Worm (Caenorhabditis elegans) whole organism, L4/young adult: ENCODE data around the gene T05A7.12.

Experiments used
- W03F9.2 ChIP-seq: fragments of 150-350 bp; optimal IDR thresholded peaks from 2 replicates; lab custom pipeline; 2014; ENCODE audit warnings: missing biosample characterization, missing genetic modification characterization
- dao-5 ChIP-seq: sonication (generic microtip); optimal IDR thresholded peaks from 2 replicates; lab custom pipeline; 2016; ENCODE audit warnings: missing genotype, missing genetic modification characterization, moderate library complexity, missing compliant biosample characterization
- him-1 ChIP-seq: sonication (generic microtip); optimal IDR thresholded peaks from 2 replicates; lab custom pipeline; 2016; ENCODE audit warnings: missing genotype, missing genetic modification reagents, missing genetic modification characterization, missing compliant biosample characterization

DNA sequence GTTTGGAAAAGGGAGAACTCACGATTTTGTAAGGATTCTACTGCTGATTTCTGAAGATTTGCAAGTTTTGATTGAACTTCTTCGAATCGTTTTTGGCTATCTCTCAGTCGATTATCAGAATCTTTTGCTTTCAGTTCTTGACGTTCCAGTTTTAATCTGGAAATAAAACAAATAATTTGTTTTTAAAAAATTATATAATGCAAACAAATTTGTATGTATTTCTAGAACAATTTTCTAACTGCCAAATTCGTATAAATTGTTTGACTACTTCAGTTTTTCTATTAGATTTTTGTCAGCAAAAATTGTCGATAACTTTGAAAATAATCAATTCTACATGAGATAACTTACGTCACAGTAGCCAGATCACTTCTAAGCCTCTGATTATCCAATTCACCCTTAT lies 31.6 kb downstream of the T05A7.12 start:
- no peak for TF ChIP-seq him-1 (tag; lab: Kevin White, UChicago)
- no peak for TF ChIP-seq dao-5
- no peak for TF ChIP-seq W03F9.2 (tag; lab: Kevin White, UChicago)
